Worm (Caenorhabditis elegans) whole organism, late embryonic: ENCODE measurements around the gene zip-2.

ENCODE experiments used
- fkh-10 ChIP-seq: fragments of 150-350 bp; optimal IDR thresholded peaks from 2 replicates; lab custom pipeline; 2014; ENCODE audit warnings: missing biosample characterization, missing genetic modification reagents, missing genetic modification characterization
- hlh-15 ChIP-seq: sonication (generic microtip); optimal IDR thresholded peaks from 2 replicates; lab custom pipeline; 2016; ENCODE audit warnings: missing genetic modification characterization, missing compliant biosample characterization
- nhr-11 ChIP-seq: fragments of 150-350 bp; optimal IDR thresholded peaks from 2 replicates; lab custom pipeline; 2014; ENCODE audit warnings: missing biosample characterization, missing genetic modification characterization
- pros-1 ChIP-seq: fragments of 150-350 bp; optimal IDR thresholded peaks from 2 replicates; lab custom pipeline; 2014; ENCODE audit warnings: missing biosample characterization, missing genetic modification reagents, missing genetic modification characterization
- ref-2 ChIP-seq: sonication (generic microtip); optimal IDR thresholded peaks from 2 replicates; lab custom pipeline; 2016; ENCODE audit warnings: missing genetic modification characterization, missing compliant biosample characterization
- tbx-7 ChIP-seq: sonication (generic microtip); optimal IDR thresholded peaks from 2 replicates; lab custom pipeline; 2016; ENCODE audit warnings: missing genotype, missing genetic modification characterization, missing compliant biosample characterization
- unc-86 ChIP-seq: sonication (generic microtip); optimal IDR thresholded peaks from 2 replicates; lab custom pipeline; 2016; ENCODE audit warnings: missing genetic modification characterization, missing compliant biosample characterization
- zip-5 ChIP-seq: sonication (generic microtip); optimal IDR thresholded peaks from 2 replicates; lab custom pipeline; 2016; ENCODE audit warnings: missing genetic modification characterization, missing compliant biosample characterization

DNA sequence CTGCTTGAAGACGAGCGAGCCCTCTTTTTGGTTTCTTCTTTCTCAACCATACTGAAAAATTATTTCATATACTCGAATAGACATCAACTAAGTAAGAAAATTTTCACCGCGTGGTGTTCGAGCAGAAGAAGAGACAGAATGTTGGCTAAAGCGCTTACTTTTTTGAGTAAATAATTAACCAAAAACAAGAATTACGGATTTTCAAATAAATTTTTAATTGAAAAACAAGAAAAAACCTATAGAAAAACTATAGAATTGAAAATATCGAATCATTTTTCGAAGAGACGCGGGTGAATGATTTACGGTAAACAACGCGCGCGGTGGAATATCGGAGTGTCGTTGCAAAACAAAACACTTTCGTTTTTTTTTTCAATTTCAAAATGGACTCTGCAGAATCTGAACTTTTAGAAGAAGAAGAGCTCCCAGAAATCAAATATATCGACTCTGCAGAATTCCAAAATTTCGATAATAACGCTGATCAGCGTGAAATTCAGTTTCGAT, 21.1 kb downstream of the zip-2 start, which contains the start of the genes rnp-5 and tag-51:
- TF ChIP-seq fkh-10 (no peak), pros-1 (no peak), unc-86 (tag; lab: Kevin White, UChicago) (no peak), tbx-7 (tag; lab: Kevin White, UChicago) (no peak), ref-2 (tag; lab: Kevin White, UChicago) (no peak), hlh-15 (tag; lab: Kevin White, UChicago) (no peak), nhr-11 (no peak), zip-5 (no peak)
